Fruit fly (Drosophila melanogaster) whole organism, embryonic: ENCODE measurements around the gene Pvf1.

Experiments
- CG10147 ChIP-seq: fragments of 200-800 bp; sonication (Bioruptor generic); optimal IDR thresholded peaks from 2 replicates; lab custom pipeline; 2019; ENCODE audit warnings: missing biosample characterization, mild to moderate bottlenecking, missing genetic modification characterization, moderate library complexity
- CG10274 ChIP-seq: fragments of 200-800 bp; sonication (Bioruptor generic); optimal IDR thresholded peaks from 3 replicates; lab custom pipeline; 2017; ENCODE audit warnings: missing biosample characterization, mild to moderate bottlenecking, missing genetic modification characterization
- CG12155 ChIP-seq: fragments of 200-800 bp; sonication (Bioruptor generic); optimal IDR thresholded peaks from 3 replicates; lab custom pipeline; 2016; ENCODE audit warnings: missing biosample characterization, missing genetic modification characterization
- CG15011 ChIP-seq: fragments of 200-800 bp; sonication (Bioruptor generic); optimal IDR thresholded peaks from 3 replicates; lab custom pipeline; 2018; ENCODE audit warnings: missing biosample characterization, mild to moderate bottlenecking, missing genetic modification characterization
- CG15514 ChIP-seq: fragments of 200-800 bp; sonication (Bioruptor generic); optimal IDR thresholded peaks from 3 replicates; lab custom pipeline; 2017; ENCODE audit warnings: missing biosample characterization, missing genetic modification characterization, mild to moderate bottlenecking, moderate library complexity, missing genetic modification reagents
- CG1603 ChIP-seq: fragments of 200-800 bp; sonication (Bioruptor generic); optimal IDR thresholded peaks from 2 replicates; lab custom pipeline; 2019; ENCODE audit warnings: missing biosample characterization, mild to moderate bottlenecking, missing genetic modification characterization, moderate library complexity
- CG17802 ChIP-seq: fragments of 200-800 bp; sonication (Bioruptor generic); optimal IDR thresholded peaks from 2 replicates; lab custom pipeline; 2018; ENCODE audit warnings: missing biosample characterization, mild to moderate bottlenecking, missing genetic modification characterization, moderate library complexity
- CG18619 ChIP-seq: fragments of 200-800 bp; sonication (Bioruptor generic); optimal IDR thresholded peaks from 3 replicates; lab custom pipeline; 2017; ENCODE audit warnings: missing biosample characterization, mild to moderate bottlenecking, missing genetic modification characterization
- CG2199 ChIP-seq: fragments of 200-800 bp; sonication (Bioruptor generic); IDR thresholded peaks from 3 replicates; pipeline ENCODE4 v1.3.6; 2022; ENCODE audit warnings: missing biosample characterization, missing genetic modification characterization
- CG3065 ChIP-seq: fragments of 200-800 bp; sonication (Bioruptor generic); optimal IDR thresholded peaks from 2 replicates; lab custom pipeline; 2016; ENCODE audit warnings: missing biosample characterization, missing genetic modification characterization
- CG31388 ChIP-seq: fragments of 200-800 bp; sonication (Bioruptor generic); optimal IDR thresholded peaks from 2 replicates; lab custom pipeline; 2016; ENCODE audit warnings: missing biosample characterization, missing genetic modification characterization
- CG3407 ChIP-seq: fragments of 200-800 bp; sonication (Bioruptor generic); optimal IDR thresholded peaks from 2 replicates; lab custom pipeline; 2018; ENCODE audit warnings: missing biosample characterization, mild to moderate bottlenecking, missing genetic modification characterization
- CG3838 ChIP-seq: fragments of 200-800 bp; sonication (Bioruptor generic); optimal IDR thresholded peaks from 3 replicates; lab custom pipeline; 2016; ENCODE audit warnings: missing biosample characterization, missing genetic modification characterization
- CG42726 ChIP-seq: fragments of 200-800 bp; sonication (Bioruptor generic); IDR thresholded peaks from 2 replicates; pipeline ENCODE4 v1.3.6; 2022; ENCODE audit warnings: missing biosample characterization, missing genetic modification characterization; ENCODE audit not compliant: partially characterized antibody
- CG6765 ChIP-seq: fragments of 200-800 bp; sonication (Bioruptor generic); optimal IDR thresholded peaks from 3 replicates; lab custom pipeline; 2017; ENCODE audit warnings: missing biosample characterization, mild to moderate bottlenecking, missing genetic modification characterization
- CG8281 ChIP-seq: fragments of 200-800 bp; sonication (Bioruptor generic); optimal IDR thresholded peaks from 2 replicates; lab custom pipeline; 2018; ENCODE audit warnings: missing biosample characterization, mild to moderate bottlenecking, missing genetic modification characterization, moderate library complexity
- CG9817 ChIP-seq: fragments of 200-800 bp; sonication (Bioruptor generic); optimal IDR thresholded peaks from 2 replicates; lab custom pipeline; 2018; ENCODE audit warnings: missing biosample characterization, mild to moderate bottlenecking, missing genetic modification characterization, moderate library complexity
- Chrac-16 ChIP-seq: fragments of 200-800 bp; sonication (Bioruptor generic); optimal IDR thresholded peaks from 3 replicates; lab custom pipeline; 2016; ENCODE audit warnings: missing biosample characterization, missing genetic modification characterization
- Dad ChIP-seq: fragments of 200-800 bp; sonication (Bioruptor generic); optimal IDR thresholded peaks from 3 replicates; lab custom pipeline; 2016; ENCODE audit warnings: missing biosample characterization, missing genetic modification characterization
- Deaf1 ChIP-seq: fragments of 200-800 bp; optimal IDR thresholded peaks from 3 replicates; lab custom pipeline; 2019; ENCODE audit warnings: missing biosample characterization, mild to moderate bottlenecking, missing genetic modification characterization, moderate library complexity
- E2f1 ChIP-seq: fragments of 200-800 bp; sonication (Bioruptor generic); IDR thresholded peaks from 2 replicates; pipeline ENCODE4 v1.3.6; 2022; ENCODE audit warnings: missing biosample characterization, missing genetic modification characterization
- Fer1 ChIP-seq: fragments of 200-800 bp; sonication (Bioruptor generic); optimal IDR thresholded peaks from 2 replicates; lab custom pipeline; 2017; ENCODE audit warnings: missing biosample characterization, mild to moderate bottlenecking, missing genetic modification characterization
- Fer3 ChIP-seq: fragments of 200-800 bp; sonication (Bioruptor generic); optimal IDR thresholded peaks from 2 replicates; lab custom pipeline; 2018; ENCODE audit warnings: missing biosample characterization, mild to moderate bottlenecking, missing genetic modification characterization, moderate library complexity
- GATAe ChIP-seq: fragments of 200-800 bp; sonication (Bioruptor generic); conservative IDR thresholded peaks from 2 replicates; pipeline ENCODE4 v1.3.6; 2022; ENCODE audit warnings: missing biosample characterization, missing genetic modification characterization
- HLH4C ChIP-seq: fragments of 200-800 bp; sonication (Bioruptor generic); IDR thresholded peaks from 3 replicates; pipeline ENCODE4 v1.3.6; 2022; ENCODE audit warnings: missing biosample characterization, missing genetic modification characterization; ENCODE audit not compliant: partially characterized antibody
- Hey ChIP-seq: fragments of 200-800 bp; sonication (Bioruptor generic); optimal IDR thresholded peaks from 3 replicates; lab custom pipeline; 2018; ENCODE audit warnings: missing biosample characterization, mild to moderate bottlenecking, missing genetic modification characterization
- Opbp ChIP-seq: fragments of 200-800 bp; sonication (Bioruptor generic); IDR thresholded peaks from 3 replicates; pipeline ENCODE4 v1.3.6; 2022; ENCODE audit warnings: missing biosample characterization, missing genetic modification characterization; ENCODE audit not compliant: partially characterized antibody
- Scr ChIP-seq: fragments of 200-800 bp; sonication (Bioruptor generic); IDR thresholded peaks from 2 replicates; pipeline ENCODE4 v1.3.6; 2022; ENCODE audit warnings: missing biosample characterization, missing genetic modification characterization; ENCODE audit not compliant: partially characterized antibody
- ab ChIP-seq: fragments of 200-800 bp; sonication (Bioruptor generic); optimal IDR thresholded peaks from 2 replicates; lab custom pipeline; 2016; ENCODE audit warnings: missing biosample characterization, missing genetic modification characterization
- amos ChIP-seq: fragments of 200-800 bp; sonication (Bioruptor generic); IDR thresholded peaks from 2 replicates; pipeline ENCODE4 v1.3.6; 2022; ENCODE audit warnings: missing biosample characterization, missing genetic modification characterization; ENCODE audit not compliant: partially characterized antibody
- bab2 ChIP-seq: fragments of 200-800 bp; sonication (Bioruptor generic); optimal IDR thresholded peaks from 2 replicates; lab custom pipeline; 2016; ENCODE audit warnings: missing biosample characterization, missing genetic modification characterization
- bigmax ChIP-seq: fragments of 200-800 bp; sonication (Bioruptor generic); optimal IDR thresholded peaks from 2 replicates; lab custom pipeline; 2018; ENCODE audit warnings: missing biosample characterization, mild to moderate bottlenecking, missing genetic modification characterization
- chn ChIP-seq: fragments of 200-800 bp; sonication (Bioruptor generic); optimal IDR thresholded peaks from 2 replicates; lab custom pipeline; 2016; ENCODE audit warnings: missing biosample characterization, missing genetic modification characterization
- crol ChIP-seq: fragments of 200-800 bp; sonication (Bioruptor generic); IDR thresholded peaks from 2 replicates; pipeline ENCODE4 v1.3.6; 2022; ENCODE audit warnings: missing biosample characterization, missing genetic modification characterization
- eve ChIP-seq, 2 experiments: fragments of >200 bp; optimal IDR thresholded peaks; 2 replicates each; lab custom pipeline; 2017; ENCODE audit warnings: missing biosample characterization in 2 of 2, missing genetic modification characterization in 2 of 2
- exex ChIP-seq: fragments of 200-800 bp; sonication (Bioruptor generic); optimal IDR thresholded peaks from 4 replicates; lab custom pipeline; 2018; ENCODE audit warnings: missing biosample characterization, mild to moderate bottlenecking, missing genetic modification characterization, moderate library complexity
- eyg ChIP-seq: fragments of 200-800 bp; sonication (Bioruptor generic); optimal IDR thresholded peaks from 3 replicates; lab custom pipeline; 2016; ENCODE audit warnings: missing biosample characterization, missing genetic modification characterization
- gcm ChIP-seq: fragments of 200-800 bp; sonication (Bioruptor generic); optimal IDR thresholded peaks from 2 replicates; lab custom pipeline; 2019; ENCODE audit warnings: missing biosample characterization, mild to moderate bottlenecking, missing genetic modification characterization, moderate library complexity
- grn ChIP-seq: fragments of 200-800 bp; sonication (Bioruptor generic); optimal IDR thresholded peaks from 3 replicates; lab custom pipeline; 2017; ENCODE audit warnings: missing biosample characterization, missing genetic modification characterization
- gro ChIP-seq: fragments of 200-800 bp; sonication (Bioruptor generic); optimal IDR thresholded peaks from 2 replicates; lab custom pipeline; 2016; ENCODE audit warnings: missing biosample characterization, missing genetic modification characterization
- gsb-n ChIP-seq: fragments of 200-800 bp; sonication (Bioruptor generic); optimal IDR thresholded peaks from 3 replicates; lab custom pipeline; 2018; ENCODE audit warnings: missing biosample characterization, mild to moderate bottlenecking, missing genetic modification characterization
- h ChIP-seq: fragments of >200 bp; optimal IDR thresholded peaks from 2 replicates; lab custom pipeline; 2017
- jigr1 ChIP-seq: fragments of 200-800 bp; sonication (Bioruptor generic); IDR thresholded peaks from 3 replicates; pipeline ENCODE4 v1.3.6; 2022; ENCODE audit warnings: missing biosample characterization, missing genetic modification characterization
- lab ChIP-seq: fragments of 200-800 bp; sonication (Bioruptor generic); optimal IDR thresholded peaks from 3 replicates; lab custom pipeline; 2017; ENCODE audit warnings: missing biosample characterization, missing genetic modification characterization, mild to moderate bottlenecking, moderate library complexity, missing genetic modification reagents
- maf-S ChIP-seq: fragments of 200-800 bp; sonication (Bioruptor generic); optimal IDR thresholded peaks from 2 replicates; lab custom pipeline; 2016; ENCODE audit warnings: missing biosample characterization, missing genetic modification characterization
- pita ChIP-seq: fragments of 200-800 bp; sonication (Bioruptor generic); optimal IDR thresholded peaks from 2 replicates; lab custom pipeline; 2017; ENCODE audit warnings: missing biosample characterization, mild to moderate bottlenecking, missing genetic modification characterization
- ttk ChIP-seq: fragments of 200-800 bp; sonication (Bioruptor generic); IDR thresholded peaks from 2 replicates; pipeline ENCODE4 v2.1.2; 2022; ENCODE audit warnings: missing biosample characterization, missing genetic modification characterization
- tx ChIP-seq: fragments of 200-800 bp; sonication (Bioruptor generic); optimal IDR thresholded peaks from 2 replicates; lab custom pipeline; 2016; ENCODE audit warnings: missing biosample characterization, missing genetic modification characterization
- unpg ChIP-seq: fragments of 200-800 bp; sonication (Bioruptor generic); optimal IDR thresholded peaks from 3 replicates; lab custom pipeline; 2018; ENCODE audit warnings: missing biosample characterization, mild to moderate bottlenecking, missing genetic modification characterization, moderate library complexity

The Pvf1 gene

DNA sequence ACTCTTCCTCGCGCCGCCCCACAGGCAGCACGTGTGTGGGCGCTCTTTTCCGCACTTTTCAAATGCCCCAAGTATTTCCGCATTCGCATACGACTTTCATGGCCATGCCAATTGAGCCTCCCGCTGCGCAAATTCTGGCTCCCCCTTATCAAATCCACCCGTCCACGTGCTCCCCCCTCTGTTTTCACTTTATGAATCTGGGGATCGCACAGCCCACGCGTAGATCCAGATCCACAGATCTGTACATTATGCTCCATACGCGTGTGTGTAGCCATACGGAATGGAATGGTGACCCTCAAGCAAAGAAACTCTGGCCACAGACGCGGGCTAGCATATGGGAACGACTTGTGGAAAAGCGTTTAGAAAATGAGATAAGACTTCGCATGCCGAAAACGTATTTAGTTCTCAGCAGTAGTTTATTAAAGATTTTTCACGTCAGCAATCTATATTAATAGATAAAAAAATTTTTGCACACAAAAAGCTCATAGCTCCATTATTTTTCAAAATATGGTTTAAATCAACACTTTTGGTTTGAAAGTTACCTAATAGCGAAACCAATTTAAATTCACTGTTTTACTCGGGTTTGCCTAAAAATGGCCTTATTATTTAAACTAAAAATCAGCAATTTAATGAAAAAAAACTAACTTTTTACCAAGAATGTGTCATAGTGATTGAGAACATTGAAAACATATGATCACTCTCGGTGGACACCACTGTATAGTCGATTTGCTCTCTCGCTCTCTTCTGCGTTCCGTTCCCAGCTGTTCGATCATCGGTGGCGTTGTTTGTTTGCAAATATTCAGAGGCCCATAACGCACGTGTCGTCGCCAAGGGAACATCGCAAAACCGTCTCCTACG lies 42.9 kb upstream of the Pvf1 start (continued):
- TF ChIP-seq HLH4C (GFP tag; lab: Robert Waterston, UW): no peak
- TF ChIP-seq crol (GFP tag; lab: Robert Waterston, UW): peak; percentile 58
- peak; percentile 5 for TF ChIP-seq CG3838
- peak; percentile 27 for TF ChIP-seq CG8281
- no peak for TF ChIP-seq h (lab: Kevin White, UChicago)
- TF ChIP-seq CG6765 (GFP tag; lab: Kevin White, UChicago): peak; percentile 68
- no peak for TF ChIP-seq amos (GFP tag; lab: Robert Waterston, UW)
- TF ChIP-seq CG10147: peak; percentile 58
- no peak for TF ChIP-seq CG31388 (GFP tag; lab: Kevin White, UChicago)
- TF ChIP-seq maf-S (GFP tag; lab: Kevin White, UChicago): peak; percentile 28
- no peak for TF ChIP-seq eyg (GFP tag; lab: Kevin White, UChicago)
- TF ChIP-seq Hey (tag; lab: Kevin White, UChicago): peak; percentile 6
- TF ChIP-seq Dad: peak; percentile 31
- no peak for TF ChIP-seq CG2199 (GFP tag; lab: Robert Waterston, UW)
- peak; percentile 57 for TF ChIP-seq tx (GFP tag; lab: Kevin White, UChicago)
- no peak for TF ChIP-seq Scr
- no peak for TF ChIP-seq GATAe (GFP tag; lab: Robert Waterston, UW)
- peak; percentile 47 for TF ChIP-seq CG9817 (tag; lab: Kevin White, UChicago)
- TF ChIP-seq CG15011: peak; percentile 64
- TF ChIP-seq CG18619 (GFP tag; lab: Kevin White, UChicago): peak; percentile 66
- TF ChIP-seq gcm (GFP tag; lab: Kevin White, UChicago): peak; percentile 50
- peak; percentile 59 for TF ChIP-seq Fer1 (GFP tag; lab: Kevin White, UChicago)
- peak; percentile 75 for TF ChIP-seq lab (GFP tag; lab: Kevin White, UChicago)
- TF ChIP-seq E2f1 (GFP tag; lab: Robert Waterston, UW): 0 out of 2 replicates have a peak, but pooled peaks have one; percentile 32
- peak; percentile 32 for TF ChIP-seq Chrac-16 (GFP tag; lab: Kevin White, UChicago)
- TF ChIP-seq CG15514 (GFP tag; lab: Kevin White, UChicago): peak; percentile 15
- TF ChIP-seq CG3407 (GFP tag; lab: Kevin White, UChicago): no peak
- TF ChIP-seq gro (GFP tag; lab: Kevin White, UChicago): peak; percentile 1
- TF ChIP-seq Fer3 (tag; lab: Kevin White, UChicago): no peak
- peak; percentile 4 for TF ChIP-seq chn (GFP tag; lab: Kevin White, UChicago)
- TF ChIP-seq unpg (GFP tag; lab: Kevin White, UChicago): peak; percentile 43
- peak; percentile 59 for TF ChIP-seq bab2
- no peak for TF ChIP-seq exex (tag; lab: Kevin White, UChicago)
- TF ChIP-seq eve (GFP tag; optimal IDR thresholded peaks at IDR 0.05; lab: Kevin White, UChicago): no peak
- TF ChIP-seq gsb-n (tag; lab: Kevin White, UChicago): peak; percentile 9
- peak; percentile 55 for TF ChIP-seq CG10274 (GFP tag; lab: Kevin White, UChicago)
- TF ChIP-seq CG3065 (GFP tag; lab: Kevin White, UChicago): no peak
- no peak for TF ChIP-seq pita (GFP tag; lab: Kevin White, UChicago)
- TF ChIP-seq CG1603 (tag; lab: Kevin White, UChicago): no peak
- no peak for TF ChIP-seq ab (GFP tag; lab: Kevin White, UChicago)
- no peak for TF ChIP-seq grn (GFP tag; lab: Kevin White, UChicago)
- TF ChIP-seq CG17802 (tag; lab: Kevin White, UChicago): no peak
- no peak for TF ChIP-seq CG42726
- no peak for TF ChIP-seq bigmax (GFP tag; lab: Kevin White, UChicago)
- peak; percentile 41 for TF ChIP-seq CG12155 (GFP tag; lab: Kevin White, UChicago)
- TF ChIP-seq Opbp (GFP tag; lab: Robert Waterston, UW): no peak
- TF ChIP-seq jigr1: no peak
- TF ChIP-seq Deaf1 (tag; lab: Kevin White, UChicago): peak; percentile 22
- TF ChIP-seq ttk (GFP tag; lab: Robert Waterston, UW): no peak
